Fruit fly (Drosophila melanogaster) whole organism, prepupa: ENCODE results near the gene CG6638.

Experiments used
- CG6808 ChIP-seq: fragments of 200-800 bp; sonication (Bioruptor generic); optimal IDR thresholded peaks from 3 replicates; lab custom pipeline; 2017; ENCODE audit warnings: missing biosample characterization, missing genetic modification characterization, mild to moderate bottlenecking, moderate library complexity, missing genetic modification reagents
- Smox ChIP-seq: fragments of 200-800 bp; sonication (Bioruptor generic); optimal IDR thresholded peaks from 3 replicates; lab custom pipeline; 2016; ENCODE audit warnings: missing biosample characterization, missing genetic modification characterization
- achi ChIP-seq: fragments of 200-800 bp; sonication (Bioruptor generic); optimal IDR thresholded peaks from 3 replicates; lab custom pipeline; 2016; ENCODE audit warnings: missing biosample characterization, missing genetic modification characterization
- esn ChIP-seq: fragments of 200-800 bp; sonication (Bioruptor generic); optimal IDR thresholded peaks from 2 replicates; lab custom pipeline; 2016; ENCODE audit warnings: missing biosample characterization, mild to moderate bottlenecking, missing genetic modification characterization, moderate library complexity
- spab ChIP-seq: fragments of 200-800 bp; sonication (Bioruptor generic); optimal IDR thresholded peaks from 2 replicates; lab custom pipeline; 2017; ENCODE audit warnings: missing biosample characterization, mild to moderate bottlenecking, missing genetic modification characterization, missing genetic modification reagents

DNA sequence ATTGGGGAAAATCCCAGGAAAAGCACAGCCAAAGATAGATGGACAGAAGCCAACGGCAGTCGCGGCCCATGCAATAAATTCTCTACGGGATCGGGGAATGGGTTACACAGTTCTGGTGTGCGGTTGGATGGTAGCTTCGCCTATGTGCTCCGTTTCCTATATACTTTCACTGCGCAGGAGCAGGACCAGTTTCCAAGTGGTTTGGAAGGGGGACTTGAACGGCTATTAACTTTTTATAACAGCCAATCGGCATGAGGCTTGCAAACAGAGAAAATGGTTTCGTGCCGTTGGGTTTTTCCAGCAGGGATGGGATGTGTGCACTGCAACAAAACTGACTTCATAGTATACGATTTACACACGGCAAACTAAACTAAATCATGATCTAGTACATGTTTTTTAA lies 37.5 kb downstream of the CG6638 start:
- no peak for TF ChIP-seq esn
- TF ChIP-seq Smox (GFP tag; lab: Kevin White, UChicago), result no peak
- TF ChIP-seq spab (GFP tag; lab: Kevin White, UChicago), result no peak
- no peak for TF ChIP-seq CG6808
- no peak for TF ChIP-seq achi (GFP tag; lab: Kevin White, UChicago)
